Worm (Caenorhabditis elegans) whole organism, L1 larva: ENCODE measurements around the gene C14E2.7.

Source experiments
- C16A3.4 ChIP-seq: fragments of 150-350 bp; optimal IDR thresholded peaks from 2 replicates; lab custom pipeline; 2014; ENCODE audit warnings: missing biosample characterization, missing genetic modification characterization
- F16B12.6 ChIP-seq: fragments of 150-350 bp; optimal IDR thresholded peaks from 2 replicates; lab custom pipeline; 2014; ENCODE audit warnings: missing biosample characterization, missing genetic modification characterization
- aha-1 ChIP-seq: fragments of 150-350 bp; optimal IDR thresholded peaks from 2 replicates; lab custom pipeline; 2014; ENCODE audit warnings: missing biosample characterization, missing genetic modification characterization
- blmp-1 ChIP-seq: fragments of 150-350 bp; optimal IDR thresholded peaks from 2 replicates; lab custom pipeline; 2014; ENCODE audit warnings: missing biosample characterization, missing genetic modification characterization
- ceh-82 ChIP-seq, 3 experiments: fragments of 150-350 bp in 1 of 3; sonication (generic microtip) in 2 of 3; optimal IDR thresholded peaks; 2 replicates each; lab custom pipeline; 2014 to 2017; ENCODE audit warnings: missing biosample characterization in 3 of 3, missing genetic modification characterization in 3 of 3
- ceh-88 ChIP-seq: fragments of 200-800 bp; sonication (Bioruptor generic); IDR thresholded peaks from 2 replicates; pipeline ENCODE4 v1.3.6; 2022; ENCODE audit warnings: missing genetic modification characterization, missing compliant biosample characterization
- ceh-90 ChIP-seq: sonication (generic microtip); optimal IDR thresholded peaks from 2 replicates; lab custom pipeline; 2016; ENCODE audit warnings: missing genetic modification characterization, missing compliant biosample characterization
- dpl-1 ChIP-seq, 3 experiments: fragments of 150-350 bp in 2 of 3; sonication (generic microtip) in 1 of 3; optimal IDR thresholded peaks; 2 replicates each; lab custom pipeline; 2014 to 2017; ENCODE audit warnings: missing biosample characterization in 3 of 3, missing genetic modification characterization in 3 of 3, missing genetic modification reagents in 3 of 3
- dsc-1 ChIP-seq: sonication (generic microtip); optimal IDR thresholded peaks from 2 replicates; lab custom pipeline; 2016; ENCODE audit warnings: mild to moderate bottlenecking, missing genetic modification characterization, missing compliant biosample characterization
- efl-1 ChIP-seq, 4 experiments: fragments of 150-350 bp; optimal IDR thresholded peaks in 3 of 4; peaks in 1 of 4; 1 replicate in 1 of 4; 2 replicates in 3 of 4; lab custom pipeline; 2014; ENCODE audit warnings: missing biosample characterization in 2 of 4, missing genetic modification characterization in 2 of 4, missing genetic modification reagents in 2 of 4
- egl-13 ChIP-seq: sonication (generic microtip); optimal IDR thresholded peaks from 2 replicates; lab custom pipeline; 2016; ENCODE audit warnings: missing genotype, missing genetic modification reagents, missing genetic modification characterization, missing compliant biosample characterization
- egl-27 ChIP-seq, 2 experiments: fragments of 150-350 bp in 1 of 2; sonication (generic microtip); optimal IDR thresholded peaks; 3 replicates each; lab custom pipeline; 2017 to 2018; ENCODE audit warnings: missing biosample characterization in 2 of 2, missing genetic modification characterization in 2 of 2, missing genetic modification reagents in 2 of 2
- fkh-10 ChIP-seq: sonication (generic microtip); optimal IDR thresholded peaks from 2 replicates; lab custom pipeline; 2017; ENCODE audit warnings: missing biosample characterization, missing genetic modification reagents, missing genetic modification characterization
- fkh-4 ChIP-seq: sonication (generic microtip); optimal IDR thresholded peaks from 2 replicates; lab custom pipeline; 2016; ENCODE audit warnings: missing compliant biosample characterization, missing genetic modification characterization, borderline replicate concordance
- fkh-8 ChIP-seq: sonication (generic microtip); optimal IDR thresholded peaks from 2 replicates; lab custom pipeline; 2016; ENCODE audit warnings: mild to moderate bottlenecking, missing genetic modification characterization, missing compliant biosample characterization
- grh-1 ChIP-seq: fragments of 200-800 bp; sonication (Bioruptor generic); IDR thresholded peaks from 2 replicates; pipeline ENCODE4 v1.3.6; 2022; ENCODE audit warnings: missing genetic modification reagents, missing genetic modification characterization, missing compliant biosample characterization
- hpl-2 ChIP-seq: fragments of 150-350 bp; optimal IDR thresholded peaks from 2 replicates; lab custom pipeline; 2014; ENCODE audit warnings: missing biosample characterization, missing genetic modification reagents, missing genetic modification characterization
- irx-1 ChIP-seq: sonication (generic microtip); optimal IDR thresholded peaks from 2 replicates; lab custom pipeline; 2016; ENCODE audit warnings: missing genetic modification characterization, missing compliant biosample characterization
- isw-1 ChIP-seq: fragments of 200-800 bp; sonication (Bioruptor generic); IDR thresholded peaks from 2 replicates; pipeline ENCODE4 v1.3.6; 2022; ENCODE audit warnings: missing genetic modification characterization, missing compliant biosample characterization
- jun-1 ChIP-seq: fragments of 150-350 bp; optimal IDR thresholded peaks from 2 replicates; lab custom pipeline; 2014; ENCODE audit warnings: missing biosample characterization, missing genetic modification reagents, missing genetic modification characterization
- lin-14 ChIP-seq: fragments of 200-800 bp; sonication (Bioruptor generic); optimal IDR thresholded peaks from 2 replicates; lab custom pipeline; 2018; ENCODE audit warnings: mild to moderate bottlenecking, missing genetic modification characterization, moderate library complexity, missing compliant biosample characterization
- lin-15B ChIP-seq: fragments of 150-350 bp; sonication (generic microtip); optimal IDR thresholded peaks from 3 replicates; lab custom pipeline; 2014; ENCODE audit warnings: missing biosample characterization, missing genetic modification characterization
- lin-35 ChIP-seq, 2 experiments: fragments of 150-350 bp; optimal IDR thresholded peaks; 2 replicates each; lab custom pipeline; 2014; ENCODE audit warnings: missing biosample characterization in 2 of 2, missing genetic modification characterization in 2 of 2, missing genetic modification reagents in 2 of 2
- lir-3 ChIP-seq: sonication (generic microtip); optimal IDR thresholded peaks from 2 replicates; lab custom pipeline; 2016; ENCODE audit warnings: mild to moderate bottlenecking, missing genetic modification characterization, moderate library complexity, missing compliant biosample characterization; ENCODE audit not compliant: poor library complexity
- mef-2 ChIP-seq: fragments of 150-350 bp; optimal IDR thresholded peaks from 2 replicates; lab custom pipeline; 2014; ENCODE audit warnings: missing biosample characterization, missing genetic modification characterization
- mep-1 ChIP-seq: fragments of 150-350 bp; optimal IDR thresholded peaks from 2 replicates; lab custom pipeline; 2014; ENCODE audit warnings: missing biosample characterization, missing genetic modification characterization
- nhr-47 ChIP-seq: sonication (generic microtip); optimal IDR thresholded peaks from 2 replicates; lab custom pipeline; 2016; ENCODE audit warnings: mild to moderate bottlenecking, missing genetic modification characterization, moderate library complexity, missing compliant biosample characterization
- nhr-71 ChIP-seq: sonication (generic microtip); optimal IDR thresholded peaks from 2 replicates; lab custom pipeline; 2016; ENCODE audit warnings: mild to moderate bottlenecking, missing genetic modification characterization, moderate library complexity, missing compliant biosample characterization
- nhr-77 ChIP-seq: fragments of 150-350 bp; optimal IDR thresholded peaks from 2 replicates; lab custom pipeline; 2014; ENCODE audit warnings: missing biosample characterization, missing genetic modification characterization
- nhr-85 ChIP-seq: sonication (generic microtip); peaks from one replicate; lab custom pipeline; 2016; ENCODE audit warnings: missing genetic modification characterization, inconsistent platforms, missing compliant biosample characterization
- nhr-90 ChIP-seq: sonication (generic microtip); optimal IDR thresholded peaks from 2 replicates; lab custom pipeline; 2016; ENCODE audit warnings: mild to moderate bottlenecking, missing genetic modification characterization, missing compliant biosample characterization; ENCODE audit not compliant: poor library complexity
- pag-3 ChIP-seq: sonication (generic microtip); optimal IDR thresholded peaks from 2 replicates; lab custom pipeline; 2017; ENCODE audit warnings: missing genetic modification characterization, mild to moderate bottlenecking, missing compliant biosample characterization, antibody characterized with exemption, borderline replicate concordance; ENCODE audit not compliant: insufficient read depth
- pax-3 ChIP-seq: fragments of 200-800 bp; sonication (Bioruptor generic); optimal IDR thresholded peaks from 2 replicates; lab custom pipeline; 2018; ENCODE audit warnings: mild to moderate bottlenecking, missing genetic modification characterization, moderate library complexity, missing compliant biosample characterization
- rnt-1 ChIP-seq: sonication (generic microtip); optimal IDR thresholded peaks from 2 replicates; lab custom pipeline; 2016; ENCODE audit warnings: mild to moderate bottlenecking, missing genetic modification characterization, moderate library complexity, missing compliant biosample characterization
- skn-1 ChIP-seq: fragments of 150-350 bp; optimal IDR thresholded peaks from 2 replicates; lab custom pipeline; 2014; ENCODE audit warnings: missing biosample characterization, missing genetic modification characterization
- snu-23 ChIP-seq: sonication (generic microtip); optimal IDR thresholded peaks from 2 replicates; lab custom pipeline; 2016; ENCODE audit warnings: missing genetic modification characterization, missing compliant biosample characterization
- sox-4 ChIP-seq: sonication (generic microtip); optimal IDR thresholded peaks from 2 replicates; lab custom pipeline; 2016; ENCODE audit warnings: missing genetic modification characterization, missing compliant biosample characterization
- swsn-7 ChIP-seq: sonication (generic microtip); optimal IDR thresholded peaks from 2 replicates; lab custom pipeline; 2016; ENCODE audit warnings: missing genetic modification characterization, missing compliant biosample characterization
- tbx-2 ChIP-seq: sonication (generic microtip); optimal IDR thresholded peaks from 2 replicates; lab custom pipeline; 2016; ENCODE audit warnings: missing genetic modification characterization, missing compliant biosample characterization
- vab-15 ChIP-seq: sonication (generic microtip); optimal IDR thresholded peaks from 2 replicates; lab custom pipeline; 2017; ENCODE audit warnings: missing genotype, mild to moderate bottlenecking, missing genetic modification characterization, missing compliant biosample characterization
- xbp-1 ChIP-seq: sonication (generic microtip); optimal IDR thresholded peaks from 2 replicates; lab custom pipeline; 2016; ENCODE audit warnings: missing genetic modification characterization, missing compliant biosample characterization
- zip-4 ChIP-seq: fragments of 200-800 bp; sonication (Bioruptor generic); optimal IDR thresholded peaks from 2 replicates; lab custom pipeline; 2018; ENCODE audit warnings: mild to moderate bottlenecking, missing genetic modification characterization, moderate library complexity, missing compliant biosample characterization
- ztf-11 ChIP-seq, 2 experiments: sonication (generic microtip); optimal IDR thresholded peaks; 2 replicates each; lab custom pipeline; 2016 to 2017; ENCODE audit warnings: missing genetic modification characterization in 2 of 2, missing biosample characterization in 1 of 2, missing compliant biosample characterization in 1 of 2

The C14E2.7 gene

DNA sequence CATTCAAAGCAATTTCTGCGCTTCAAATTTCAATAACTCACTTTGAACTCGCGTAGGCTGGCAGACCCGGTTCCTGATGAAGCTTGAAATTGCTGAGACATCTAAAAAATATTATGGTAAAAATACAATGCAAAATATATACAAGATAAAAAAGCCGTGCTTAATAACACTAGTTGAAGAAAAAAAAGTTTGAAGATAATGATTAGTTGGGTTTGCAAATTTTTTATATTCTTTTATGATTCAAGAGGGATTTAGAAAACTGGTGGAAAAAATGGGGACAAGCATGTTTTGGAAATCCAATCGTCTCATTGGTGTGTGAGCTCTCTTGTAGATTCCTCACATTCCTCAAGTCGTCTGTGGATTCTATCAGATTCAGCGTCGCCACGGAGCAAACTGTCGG lies 36.4 kb downstream of the C14E2.7 start, which contains the start of gene ceh-21 (continued):
- no peak for TF ChIP-seq ceh-88 (GFP tag; lab: Robert Waterston, UW)

DNA sequence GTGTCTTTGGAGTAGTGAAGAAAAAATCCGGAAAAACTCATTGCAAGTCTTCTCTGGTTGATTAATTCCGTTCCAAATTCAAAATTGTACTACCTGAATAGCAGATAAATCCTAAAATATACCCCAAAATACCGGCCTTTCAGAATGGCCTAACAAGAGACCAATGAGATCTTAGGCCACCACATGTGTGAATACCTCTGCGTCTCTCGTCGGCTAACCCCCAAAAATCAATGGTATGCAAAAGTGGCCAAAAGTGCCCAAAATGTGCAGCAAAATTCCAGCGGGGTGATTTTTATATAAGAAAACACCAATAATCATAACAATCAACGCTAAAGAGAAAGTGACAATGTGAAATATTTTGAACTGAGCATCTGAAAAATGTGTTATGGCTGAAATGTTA lies 37.4 kb downstream of the C14E2.7 start, which contains the start of gene T26C11.9:
Gene T26C11.9, minus strand, starts transcription at position 254 of the 400 bp plus-strand sequence.
- TF ChIP-seq vab-15 (tag; lab: Kevin White, UChicago) = peak; percentile 10
- TF ChIP-seq ceh-88 (GFP tag; lab: Robert Waterston, UW) = no peak
- TF ChIP-seq irx-1 = peak; percentile 17
- TF ChIP-seq rnt-1 (tag; lab: Kevin White, UChicago) = peak; percentile 89
- TF ChIP-seq grh-1 (GFP tag; lab: Robert Waterston, UW) = peak; percentile 25; the same call in 1 of the 2 replicates
- peak in 2 of 3 experiments; percentile 2 to 21 for TF ChIP-seq ceh-82 (tag; optimal IDR thresholded peaks at IDR 0.05; lab: Kevin White, UChicago)
- peak; percentile 7 for TF ChIP-seq jun-1
- TF ChIP-seq isw-1 (GFP tag; lab: Robert Waterston, UW) = no peak
- TF ChIP-seq nhr-85 (tag; lab: Kevin White, UChicago) = peak; percentile 66
- TF ChIP-seq nhr-90 (tag; lab: Kevin White, UChicago) = peak; percentile 31
- no peak for TF ChIP-seq egl-27 (tag; optimal IDR thresholded peaks at IDR 0.05; lab: Kevin White, UChicago)
- TF ChIP-seq C16A3.4 (tag; lab: Kevin White, UChicago) = no peak
- peak; percentile 11 for TF ChIP-seq swsn-7 (tag; lab: Kevin White, UChicago)
- TF ChIP-seq ceh-90 = peak; percentile 67
- TF ChIP-seq efl-1 (optimal IDR thresholded peaks at IDR 0.05; lab: Kevin White, UChicago) = peak; percentile 27 to 34
- TF ChIP-seq efl-1 (GFP tag; optimal IDR thresholded peaks at IDR 0.05 in 1 of 2; lab: Kevin White, UChicago) = peak; percentile 36 to 85
- no peak for TF ChIP-seq hpl-2 (GFP tag; lab: Kevin White, UChicago)
- peak; percentile 41 for TF ChIP-seq mep-1 (tag; lab: Kevin White, UChicago)
- peak; percentile 15 for TF ChIP-seq dsc-1
- TF ChIP-seq aha-1 (tag; lab: Kevin White, UChicago) = no peak
- peak; percentile 51 for TF ChIP-seq skn-1 (tag; lab: Kevin White, UChicago)
- peak; percentile 35 to 40 for TF ChIP-seq lin-35 (GFP tag; optimal IDR thresholded peaks at IDR 0.05; lab: Kevin White, UChicago)
- peak in 1 of 2 experiments; percentile 20 for TF ChIP-seq ztf-11 (tag; optimal IDR thresholded peaks at IDR 0.05; lab: Kevin White, UChicago)
- TF ChIP-seq egl-13 (tag; lab: Kevin White, UChicago) = no peak
- TF ChIP-seq lin-14 (GFP tag; lab: Kevin White, UChicago) = peak; percentile 35
- TF ChIP-seq fkh-10 (GFP tag; lab: Kevin White, UChicago) = no peak
- peak; percentile 43 for TF ChIP-seq tbx-2 (tag; lab: Kevin White, UChicago)
- peak; percentile 54 for TF ChIP-seq nhr-71 (tag; lab: Kevin White, UChicago)
- peak; percentile 23 for TF ChIP-seq snu-23 (GFP tag; lab: Kevin White, UChicago)
- no peak for TF ChIP-seq blmp-1 (tag; lab: Kevin White, UChicago)
- no peak for TF ChIP-seq pag-3 (tag; lab: Kevin White, UChicago)
- no peak for TF ChIP-seq fkh-4 (tag; lab: Kevin White, UChicago)
- peak; percentile 17 to 25 (median 22) for TF ChIP-seq dpl-1 (GFP tag; optimal IDR thresholded peaks at IDR 0.05; lab: Kevin White, UChicago)
- TF ChIP-seq nhr-47 (tag; lab: Kevin White, UChicago) = peak; percentile 56
- TF ChIP-seq F16B12.6 (tag; lab: Kevin White, UChicago) = no peak
- TF ChIP-seq zip-4 (GFP tag; lab: Kevin White, UChicago) = no peak
- no peak for TF ChIP-seq pax-3 (tag; lab: Kevin White, UChicago)
- no peak for TF ChIP-seq sox-4
- peak; percentile 59 for TF ChIP-seq lin-15B (tag; lab: Kevin White, UChicago)
- TF ChIP-seq fkh-8 = peak; percentile 31
- peak; percentile 65 for TF ChIP-seq lir-3 (tag; lab: Kevin White, UChicago)
- no peak for TF ChIP-seq mef-2
- peak; percentile 16 for TF ChIP-seq xbp-1 (tag; lab: Kevin White, UChicago)
- TF ChIP-seq nhr-77 (tag; lab: Kevin White, UChicago) = no peak
